Fruit fly (Drosophila melanogaster) whole organism, embryonic: Measurements from ENCODE around the gene CG10598.

ENCODE experiments used
- CG32772 ChIP-seq: fragments of 200-800 bp; sonication (Bioruptor generic); IDR thresholded peaks from 2 replicates; pipeline ENCODE4 v1.3.6; 2022; ENCODE audit warnings: missing biosample characterization, missing genetic modification characterization
- nerfin-1 ChIP-seq: fragments of 200-800 bp; sonication (Bioruptor generic); optimal IDR thresholded peaks from 3 replicates; lab custom pipeline; 2019; ENCODE audit warnings: missing biosample characterization, mild to moderate bottlenecking, missing genetic modification characterization, moderate library complexity

DNA sequence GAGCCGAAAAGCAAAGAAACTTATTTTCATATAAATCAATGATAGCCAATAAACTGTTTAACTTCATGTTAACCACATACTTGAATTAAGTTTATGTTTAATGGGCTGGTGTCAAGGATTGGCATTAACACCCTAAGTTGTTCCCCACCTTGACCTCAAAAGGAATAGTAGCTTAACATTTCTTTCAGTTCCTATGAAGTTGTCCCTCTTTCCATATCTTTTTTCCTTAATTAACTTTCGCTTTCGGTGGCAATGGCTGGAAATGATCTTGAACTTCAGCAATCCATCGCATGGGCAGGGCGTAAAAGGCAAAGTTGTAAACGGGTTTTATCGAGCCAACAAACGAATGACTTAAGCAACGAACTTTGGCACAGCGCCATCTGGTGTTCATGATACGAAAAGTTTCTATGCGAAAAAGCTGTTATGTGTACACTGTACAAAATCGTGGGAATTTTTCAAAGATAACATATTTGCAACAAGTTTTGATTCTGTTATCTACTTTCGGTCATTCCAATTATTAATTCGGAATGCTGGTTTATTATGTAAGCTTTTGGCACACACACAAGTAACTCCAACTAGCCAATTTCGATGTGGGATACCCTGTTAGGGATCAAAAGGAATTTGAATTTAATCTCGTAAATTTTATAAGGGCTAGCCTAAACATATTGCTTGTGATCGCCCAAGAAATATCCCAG lies 3.0 kb upstream of the CG10598 start:
- TF ChIP-seq CG32772 (no peak), nerfin-1 (tag; lab: Kevin White, UChicago) (no peak)
